Worm (Caenorhabditis elegans): ENCODE results near the gene slo-2.

slo-2 gene

ce11 chrX:11367087-11367486, 38.6 kb downstream of the slo-2 start:
- no peak for TF ChIP-seq ceh-9 (tag; optimal IDR thresholded peaks at IDR 0.05)
- TF ChIP-seq sox-2 (GFP tag; IDR thresholded peaks at IDR 0.05) = no peak
- no peak for TF ChIP-seq lin-11 (tag; optimal IDR thresholded peaks at IDR 0.05)
- no peak for TF ChIP-seq fkh-10 (GFP tag; optimal IDR thresholded peaks at IDR 0.05)
- TF ChIP-seq odd-2 (tag; optimal IDR thresholded peaks at IDR 0.05) = no peak
- no peak for TF ChIP-seq unc-3 (GFP tag; conservative IDR thresholded peaks at IDR 0.05)
- no peak for TF ChIP-seq unc-3 (tag; optimal IDR thresholded peaks at IDR 0.05)
- TF ChIP-seq ets-4 (tag; optimal IDR thresholded peaks at IDR 0.05) = no peak
- TF ChIP-seq lim-6 (tag; optimal IDR thresholded peaks at IDR 0.05) = no peak
- TF ChIP-seq T23F11.4 (GFP tag; optimal IDR thresholded peaks at IDR 0.05) = no peak
- TF ChIP-seq ceh-18 (tag; optimal IDR thresholded peaks at IDR 0.05) = no peak
- TF ChIP-seq eyg-1 (tag; optimal IDR thresholded peaks at IDR 0.05) = no peak
- TF ChIP-seq ceh-22 (tag; optimal IDR thresholded peaks at IDR 0.05) = no peak
- TF ChIP-seq ceh-24 (tag; optimal IDR thresholded peaks at IDR 0.05) = no peak
- no peak for TF ChIP-seq madf-2 (tag; optimal IDR thresholded peaks at IDR 0.05)
- TF ChIP-seq ahr-1 (tag; optimal IDR thresholded peaks at IDR 0.05) = no peak
- TF ChIP-seq ttx-3 (tag; optimal IDR thresholded peaks at IDR 0.05) = no peak
- TF ChIP-seq ceh-34 (tag; optimal IDR thresholded peaks at IDR 0.05) = no peak
- no peak for TF ChIP-seq dmd-4 (tag; optimal IDR thresholded peaks at IDR 0.05; ENCODE audit: borderline replicate concordance)

- no peak for TF ChIP-seq nhr-232 (tag; optimal IDR thresholded peaks at IDR 0.05)
- no peak for TF ChIP-seq T23F11.4 (GFP tag; optimal IDR thresholded peaks at IDR 0.05)
- peak; percentile 38 for TF ChIP-seq ceh-48 (tag; optimal IDR thresholded peaks at IDR 0.05)
- peak; percentile 10 for TF ChIP-seq ref-2 (tag; optimal IDR thresholded peaks at IDR 0.05)
Measured at ce11 chrX:11365995-11366394, 39.7 kb downstream of the slo-2 start.

ce11 chrX:11364914-11365313, 40.8 kb downstream of the slo-2 start:
- TF ChIP-seq hlh-13 (GFP tag; optimal IDR thresholded peaks at IDR 0.05) = no peak
- TF ChIP-seq ceh-30 (tag; optimal IDR thresholded peaks at IDR 0.05) = no peak

ce11 chrX:11357516-11357915, 48.2 kb downstream of the slo-2 start, which contains the start of gene pgp-4:
pgp-4 (plus strand) TSS chrX:11357816.
- TF ChIP-seq pat-9 (tag; optimal IDR thresholded peaks at IDR 0.05) (no peak), fax-1 (tag; optimal IDR thresholded peaks at IDR 0.05) (no peak), nfya-1 (tag; optimal IDR thresholded peaks at IDR 0.05) (no peak), ceh-24 (tag; optimal IDR thresholded peaks at IDR 0.05) (no peak), unc-42 (tag; optimal IDR thresholded peaks at IDR 0.05) (no peak), nhr-232 (tag; optimal IDR thresholded peaks at IDR 0.05) (no peak), sdc-2 (tag; optimal IDR thresholded peaks at IDR 0.05) (no peak), ceh-30 (tag; optimal IDR thresholded peaks at IDR 0.05) (no peak), ama-1 (optimal IDR thresholded peaks at IDR 0.05) (no peak), K09A11.1 (tag; optimal IDR thresholded peaks at IDR 0.05; ENCODE audit: insufficient read depth) (no peak), ceh-9 (tag; optimal IDR thresholded peaks at IDR 0.05) (no peak), gmeb-2 (tag; optimal IDR thresholded peaks at IDR 0.05) (no peak)

- no peak for TF ChIP-seq ttx-3 (tag; optimal IDR thresholded peaks at IDR 0.05)
- no peak for TF ChIP-seq pag-3 (tag; optimal IDR thresholded peaks at IDR 0.05; ENCODE audit: borderline replicate concordance)
- TF ChIP-seq pha-2 (tag; optimal IDR thresholded peaks at IDR 0.05) = no peak
- TF ChIP-seq K09A11.1 (tag; optimal IDR thresholded peaks at IDR 0.05; ENCODE audit: insufficient read depth) = no peak
- TF ChIP-seq tbx-2 (tag; optimal IDR thresholded peaks at IDR 0.05) = no peak
- TF ChIP-seq dve-1 (tag; optimal IDR thresholded peaks at IDR 0.05) = no peak
- no peak for TF ChIP-seq ceh-6 (GFP tag; optimal IDR thresholded peaks at IDR 0.05)
- no peak for TF ChIP-seq nfya-1 (tag; optimal IDR thresholded peaks at IDR 0.05)
- TF ChIP-seq unc-86 (tag; optimal IDR thresholded peaks at IDR 0.05) = no peak
- no peak for TF ChIP-seq tbx-7 (tag; optimal IDR thresholded peaks at IDR 0.05)
- TF ChIP-seq hlh-13 (GFP tag; optimal IDR thresholded peaks at IDR 0.05) = no peak
Measured at ce11 chrX:11355856-11356255, 49.9 kb downstream of the slo-2 start.

All from whole organism, late embryonic.